Worm (Caenorhabditis elegans): ENCODE data around the gene C56G2.9.

- TF ChIP-seq nhr-28 (tag; optimal IDR thresholded peaks at IDR 0.05): no peak
- TF ChIP-seq snpc-1.2 (GFP tag; IDR thresholded peaks at IDR 0.05): no peak
- TF ChIP-seq aha-1 (tag): no peak
- no peak for TF ChIP-seq mdl-1 (tag; optimal IDR thresholded peaks at IDR 0.05)
- no peak for TF ChIP-seq F44E2.7 (GFP tag; IDR thresholded peaks at IDR 0.05)
These were observed 38.7 kb upstream of the C56G2.9 start, which contains the start of gene znf-622 for ce11 chrIII:6381584-6382391.

All from whole organism, L4 larva.